Worm (Caenorhabditis elegans): ENCODE measurements around the gene fbxa-81.

fbxa-81 gene

DNA sequence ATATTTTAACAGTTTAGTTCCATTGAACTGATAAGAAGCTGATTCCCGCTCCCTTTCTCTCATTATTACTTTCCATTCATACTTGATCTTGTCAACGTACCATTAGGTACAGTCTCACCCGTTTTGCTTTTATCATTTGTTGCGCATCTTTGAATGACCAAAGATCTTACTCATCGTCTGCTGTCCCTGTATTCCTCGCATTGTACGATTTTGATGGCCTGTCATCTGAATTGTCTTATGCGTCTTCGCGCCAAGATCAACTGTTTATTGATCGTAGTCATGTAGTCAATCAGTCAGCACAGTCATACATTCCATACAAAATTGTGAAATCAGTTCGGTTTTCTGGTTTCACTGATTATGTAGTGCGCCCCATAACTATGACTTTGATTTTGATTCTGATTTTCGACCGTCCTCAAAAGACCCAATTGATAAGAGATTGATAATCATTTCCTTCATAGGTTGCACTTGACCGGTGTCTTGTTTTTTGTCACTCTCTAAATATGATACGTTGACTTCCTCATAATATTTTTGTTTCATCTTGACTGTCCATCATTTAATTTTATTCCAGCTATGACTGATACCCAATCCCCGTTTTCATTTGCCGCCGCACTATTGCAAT, 16.2 kb upstream of the fbxa-81 start, which contains the start of gene nhr-3:
nhr-3 (plus strand) TSS at position 569 of the 619 bp plus-strand sequence.
- no peak for TF ChIP-seq hmg-4 (GFP tag; optimal IDR thresholded peaks at IDR 0.05)
- no peak for TF ChIP-seq scrt-1 (GFP tag; IDR thresholded peaks at IDR 0.05)
- TF ChIP-seq tbx-37 (GFP tag; conservative IDR thresholded peaks at IDR 0.05): no peak
- no peak for TF ChIP-seq F13C5.2 (tag; optimal IDR thresholded peaks at IDR 0.05)
- no peak for TF ChIP-seq ets-7 (tag; optimal IDR thresholded peaks at IDR 0.05)
- no peak for TF ChIP-seq pes-1 (GFP tag; IDR thresholded peaks at IDR 0.05)
- TF ChIP-seq hmbx-1 (tag; optimal IDR thresholded peaks at IDR 0.05): no peak
- no peak for TF ChIP-seq B0310.2 (tag; optimal IDR thresholded peaks at IDR 0.05)
- TF ChIP-seq ceh-13 (GFP tag; optimal IDR thresholded peaks at IDR 0.05): no peak
- no peak for TF ChIP-seq ceh-36 (tag; optimal IDR thresholded peaks at IDR 0.05)

DNA sequence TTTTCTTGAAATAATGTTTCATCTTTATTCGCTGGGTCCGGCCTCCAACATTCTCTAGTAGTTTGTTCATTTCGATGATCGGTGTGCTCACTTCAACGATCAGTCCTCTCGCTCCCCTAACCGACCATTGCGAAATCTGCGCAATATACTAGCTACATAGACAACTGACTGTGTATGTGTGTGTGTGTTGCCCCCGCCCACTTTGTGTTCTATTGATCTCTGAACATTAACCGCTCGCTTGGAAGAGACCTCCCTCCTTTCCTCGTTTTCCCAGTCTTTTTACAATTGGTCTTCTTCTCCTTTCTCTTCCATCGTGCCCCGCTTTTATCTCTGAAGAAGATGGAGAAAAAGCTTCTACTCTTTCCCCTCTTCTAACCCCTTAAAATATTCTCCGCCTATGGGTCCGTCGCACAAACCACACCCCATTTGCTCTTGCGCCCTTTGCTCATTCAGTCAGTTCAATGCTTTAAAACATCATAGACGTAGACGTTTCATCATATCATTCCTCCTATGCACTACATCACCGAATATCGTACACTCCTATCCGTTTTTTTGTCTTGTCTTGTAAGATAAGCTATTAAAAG, 15.6 kb upstream of the fbxa-81 start:
- TF ChIP-seq tra-4 (tag; optimal IDR thresholded peaks at IDR 0.05): no peak
- no peak for TF ChIP-seq ets-7 (tag; optimal IDR thresholded peaks at IDR 0.05)
- no peak for TF ChIP-seq sea-1 (GFP tag; conservative IDR thresholded peaks at IDR 0.05)
- TF ChIP-seq hmg-4 (GFP tag; optimal IDR thresholded peaks at IDR 0.05): no peak
- TF ChIP-seq aly-1 (tag; optimal IDR thresholded peaks at IDR 0.05): no peak
- no peak for TF ChIP-seq pes-1 (GFP tag; IDR thresholded peaks at IDR 0.05)
- TF ChIP-seq tbx-37 (GFP tag; conservative IDR thresholded peaks at IDR 0.05): no peak
- no peak for TF ChIP-seq tbx-11 (GFP tag; IDR thresholded peaks at IDR 0.05)
- TF ChIP-seq ama-1 (optimal IDR thresholded peaks at IDR 0.05): no peak
- TF ChIP-seq scrt-1 (GFP tag; IDR thresholded peaks at IDR 0.05): no peak
- TF ChIP-seq hmbx-1 (tag; optimal IDR thresholded peaks at IDR 0.05): no peak
- no peak for TF ChIP-seq F13C5.2 (tag; optimal IDR thresholded peaks at IDR 0.05)

DNA sequence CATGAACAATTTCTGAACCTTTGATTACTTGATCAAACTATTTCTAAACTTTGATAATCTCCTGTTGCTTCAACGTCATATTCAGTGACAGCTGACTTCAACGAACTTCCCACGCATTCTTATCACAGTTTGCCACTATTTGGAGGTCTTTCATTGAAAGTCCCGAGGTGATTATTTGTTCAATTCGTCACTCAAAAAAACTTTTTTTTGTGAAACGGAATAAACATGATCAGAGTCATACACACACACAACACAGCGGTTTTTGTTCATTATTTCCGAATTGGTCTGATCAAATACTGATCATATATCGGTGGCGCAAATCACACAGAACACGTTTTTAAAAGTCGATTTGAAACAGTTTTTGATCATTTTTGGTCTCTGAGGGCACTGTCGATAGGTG, 14.5 kb upstream of the fbxa-81 start:
- TF ChIP-seq F13C5.2 (tag; optimal IDR thresholded peaks at IDR 0.05) (no peak), aly-1 (tag; optimal IDR thresholded peaks at IDR 0.05) (no peak), tra-4 (tag; optimal IDR thresholded peaks at IDR 0.05) (no peak), B0310.2 (tag; optimal IDR thresholded peaks at IDR 0.05) (no peak)

DNA sequence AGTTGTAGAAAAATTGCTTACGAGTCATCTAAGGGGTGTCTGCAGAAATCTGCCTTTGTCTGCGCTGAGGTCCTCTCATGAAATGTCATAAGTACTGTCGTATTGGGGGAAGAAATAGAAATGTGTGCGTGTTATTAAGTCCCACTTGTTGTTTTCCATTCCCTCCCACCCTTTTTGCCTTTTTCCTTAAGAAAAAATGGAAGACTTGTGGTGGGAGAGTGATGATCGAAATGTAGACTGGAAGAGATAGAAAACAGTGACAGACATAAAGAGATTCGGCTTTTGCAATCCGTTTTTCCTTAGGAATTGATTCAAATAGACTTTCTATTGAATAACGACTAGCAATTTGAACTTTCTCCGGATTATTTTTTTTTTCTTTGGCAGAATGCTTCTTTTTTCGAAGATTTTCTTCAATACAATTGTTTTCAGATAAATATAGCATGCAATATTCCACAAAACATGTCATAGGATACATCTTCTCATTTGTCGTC, 7.9 kb upstream of the fbxa-81 start, which contains the start of gene ram-5:
ram-5 (plus strand) TSS at position 441 of the 491 bp plus-strand sequence.
- TF ChIP-seq ama-1 (optimal IDR thresholded peaks at IDR 0.05) (no peak), B0310.2 (tag; optimal IDR thresholded peaks at IDR 0.05) (no peak), ceh-36 (tag; optimal IDR thresholded peaks at IDR 0.05) (no peak), tra-4 (tag; optimal IDR thresholded peaks at IDR 0.05) (no peak), hmg-4 (GFP tag; optimal IDR thresholded peaks at IDR 0.05) (no peak), ets-7 (tag; optimal IDR thresholded peaks at IDR 0.05) (no peak), ceh-13 (GFP tag; optimal IDR thresholded peaks at IDR 0.05) (no peak), sea-1 (GFP tag; conservative IDR thresholded peaks at IDR 0.05) (no peak), pes-1 (GFP tag; IDR thresholded peaks at IDR 0.05) (no peak), tbx-37 (GFP tag; conservative IDR thresholded peaks at IDR 0.05) (no peak), tbx-11 (GFP tag; IDR thresholded peaks at IDR 0.05) (no peak), flt-1 (GFP tag; IDR thresholded peaks at IDR 0.05) (no peak)

DNA sequence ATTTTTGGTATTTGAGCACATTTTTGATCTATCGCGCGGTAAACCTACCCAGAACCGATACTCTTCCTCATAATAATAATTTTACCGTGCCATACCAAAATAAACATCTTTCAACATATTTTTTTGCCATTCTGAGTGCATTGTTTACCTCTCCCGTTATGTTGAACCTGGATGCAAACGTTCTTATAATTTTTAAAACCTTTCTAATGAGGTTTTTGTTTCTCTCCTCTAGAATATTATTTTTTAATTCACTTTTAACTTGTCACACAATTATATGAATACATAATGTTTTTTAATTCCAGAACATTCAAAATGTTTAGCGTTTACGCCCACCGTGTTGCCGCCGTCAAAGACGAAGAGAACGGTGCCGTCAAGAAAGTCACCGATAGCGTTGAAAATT, 3.7 kb upstream of the fbxa-81 start, which contains the start of gene enri-2:
enri-2 (plus strand) TSS at position 301 of the 400 bp plus-strand sequence.
- no peak for TF ChIP-seq tra-4 (tag; optimal IDR thresholded peaks at IDR 0.05)
- TF ChIP-seq hmbx-1 (tag; optimal IDR thresholded peaks at IDR 0.05): no peak
- TF ChIP-seq aly-1 (tag; optimal IDR thresholded peaks at IDR 0.05): no peak
- TF ChIP-seq hnd-1 (tag; optimal IDR thresholded peaks at IDR 0.05): no peak
- no peak for TF ChIP-seq scrt-1 (GFP tag; IDR thresholded peaks at IDR 0.05)
- no peak for TF ChIP-seq sea-1 (GFP tag; conservative IDR thresholded peaks at IDR 0.05)
- no peak for TF ChIP-seq tbx-37 (GFP tag; conservative IDR thresholded peaks at IDR 0.05)
- no peak for TF ChIP-seq ceh-13 (GFP tag; optimal IDR thresholded peaks at IDR 0.05)
- TF ChIP-seq pes-1 (GFP tag; IDR thresholded peaks at IDR 0.05): no peak
- TF ChIP-seq tbx-11 (GFP tag; IDR thresholded peaks at IDR 0.05): no peak
- no peak for TF ChIP-seq ets-7 (tag; optimal IDR thresholded peaks at IDR 0.05)
- no peak for TF ChIP-seq B0310.2 (tag; optimal IDR thresholded peaks at IDR 0.05)
- no peak for TF ChIP-seq ceh-36 (tag; optimal IDR thresholded peaks at IDR 0.05)

DNA sequence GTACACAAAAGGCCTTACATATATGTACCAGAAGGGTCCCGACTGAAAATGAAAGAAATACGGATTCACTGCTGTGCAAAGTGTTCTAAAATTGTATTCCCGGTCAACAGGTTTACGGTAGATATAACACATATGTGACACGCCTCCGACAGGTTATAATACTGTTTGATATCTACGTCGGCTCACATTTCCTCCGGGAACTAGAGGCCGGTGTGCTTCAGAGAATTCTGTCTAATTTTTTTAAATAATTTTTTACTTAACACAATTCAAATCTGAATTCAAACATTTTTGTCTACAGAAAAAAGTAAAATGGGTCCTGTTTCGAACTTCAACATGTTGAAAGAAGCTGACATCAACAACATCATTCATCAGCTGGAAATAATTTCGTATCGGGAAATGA, 1.3 kb upstream of the fbxa-81 start, which contains the start of gene T24C2.3:
T24C2.3 (plus strand) TSS at position 301 of the 400 bp plus-strand sequence.
- no peak for TF ChIP-seq scrt-1 (GFP tag; IDR thresholded peaks at IDR 0.05)
- TF ChIP-seq tbx-11 (GFP tag; IDR thresholded peaks at IDR 0.05): no peak
- TF ChIP-seq hnd-1 (tag; optimal IDR thresholded peaks at IDR 0.05): no peak
- no peak for TF ChIP-seq pes-1 (GFP tag; IDR thresholded peaks at IDR 0.05)

DNA sequence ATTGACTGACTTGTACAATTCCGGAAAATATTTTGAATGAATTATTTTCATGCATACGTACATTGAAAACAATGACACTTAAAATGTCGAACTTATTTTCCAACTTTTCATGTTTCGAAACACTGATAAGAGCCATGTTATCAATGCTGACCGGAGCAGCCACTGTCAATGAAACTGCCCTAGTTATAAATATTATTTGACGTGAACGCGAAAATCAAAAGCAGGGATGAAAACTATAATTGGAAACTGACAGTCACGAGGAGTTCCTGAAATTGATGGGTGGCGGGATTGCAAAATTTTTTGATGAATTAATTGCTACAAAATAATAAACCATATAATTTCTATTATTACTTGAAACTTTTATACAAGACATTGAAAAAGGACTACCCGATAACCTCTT, 2.4 kb downstream of the fbxa-81 start:
- TF ChIP-seq hmg-4 (GFP tag; optimal IDR thresholded peaks at IDR 0.05): no peak
- no peak for TF ChIP-seq tbx-11 (GFP tag; IDR thresholded peaks at IDR 0.05)
- TF ChIP-seq F13C5.2 (tag; optimal IDR thresholded peaks at IDR 0.05): no peak
- no peak for TF ChIP-seq ets-7 (tag; optimal IDR thresholded peaks at IDR 0.05)
- TF ChIP-seq pes-1 (GFP tag; IDR thresholded peaks at IDR 0.05): no peak
- no peak for TF ChIP-seq tra-4 (tag; optimal IDR thresholded peaks at IDR 0.05)
- TF ChIP-seq ama-1 (optimal IDR thresholded peaks at IDR 0.05): no peak
- TF ChIP-seq sea-1 (GFP tag; conservative IDR thresholded peaks at IDR 0.05): no peak
- no peak for TF ChIP-seq tbx-37 (GFP tag; conservative IDR thresholded peaks at IDR 0.05)
- no peak for TF ChIP-seq flt-1 (GFP tag; IDR thresholded peaks at IDR 0.05)
- no peak for TF ChIP-seq aly-1 (tag; optimal IDR thresholded peaks at IDR 0.05)
- no peak for TF ChIP-seq hmbx-1 (tag; optimal IDR thresholded peaks at IDR 0.05)
- no peak for TF ChIP-seq scrt-1 (GFP tag; IDR thresholded peaks at IDR 0.05)
- TF ChIP-seq ceh-36 (tag; optimal IDR thresholded peaks at IDR 0.05): no peak
- TF ChIP-seq B0310.2 (tag; optimal IDR thresholded peaks at IDR 0.05): no peak
- no peak for TF ChIP-seq hnd-1 (tag; optimal IDR thresholded peaks at IDR 0.05)
- TF ChIP-seq ceh-13 (GFP tag; optimal IDR thresholded peaks at IDR 0.05): no peak
